Fruit fly (Drosophila melanogaster): ENCODE data around the gene mAcon1.

DNA sequence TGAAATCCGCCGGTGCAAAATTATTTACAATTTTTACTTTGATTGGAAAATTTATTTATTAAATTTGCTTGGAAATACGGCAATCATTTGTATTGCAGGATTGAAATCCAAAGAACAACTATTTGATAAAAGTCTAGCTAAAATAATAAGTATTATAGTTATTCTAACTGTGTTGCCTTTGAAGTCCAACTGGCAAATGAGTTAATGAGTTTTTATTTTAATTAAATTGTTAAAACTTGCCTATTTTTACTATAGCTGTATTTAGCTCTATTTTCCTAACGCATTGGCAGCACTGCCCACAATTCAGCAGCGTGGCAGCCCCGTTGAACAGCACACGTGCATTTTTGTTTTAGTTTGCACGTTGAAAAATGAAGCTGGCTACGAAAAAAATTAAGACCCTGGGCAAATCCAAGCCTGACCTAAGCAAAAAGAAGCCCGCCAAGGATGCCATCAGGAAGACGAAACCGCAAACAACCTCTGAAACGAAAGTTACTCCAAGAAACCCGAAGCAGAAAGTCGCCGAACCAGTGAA is 5.0 kb upstream of the mAcon1 start, which contains the start of gene Noc2:
- TF ChIP-seq CG8159 (tag; optimal IDR thresholded peaks at IDR 0.05) (peak; percentile 48), rn (GFP tag; IDR thresholded peaks at IDR 0.05) (peak; percentile 36; the same call in 1 of the 2 replicates), CG8301 (tag; optimal IDR thresholded peaks at IDR 0.05) (peak; percentile 34), Pif1B (GFP tag; optimal IDR thresholded peaks at IDR 0.05) (no peak), Ets98B (GFP tag; IDR thresholded peaks at IDR 0.05) (no peak)
